Worm (Caenorhabditis elegans) whole organism, L3 larva: ENCODE measurements around the gene srt-43.

Experiments used
- ceh-28 ChIP-seq: fragments of 150-350 bp; optimal IDR thresholded peaks from 2 replicates; lab custom pipeline; 2014; ENCODE audit warnings: missing biosample characterization, missing genetic modification reagents, missing genetic modification characterization
- zag-1 ChIP-seq: fragments of 150-350 bp; optimal IDR thresholded peaks from 2 replicates; lab custom pipeline; 2014; ENCODE audit warnings: missing biosample characterization, missing genetic modification characterization

ce11 chrV:12790188-12790587 lies 21.1 kb downstream of the srt-43 start, which contains the start of gene srbc-43:
- TF ChIP-seq ceh-28 (tag; lab: Kevin White, UChicago), result no peak
- no peak for TF ChIP-seq zag-1
